Worm (Caenorhabditis elegans) whole organism, L1 larva: Measurements from ENCODE around the gene zip-12.
A peak's percentile ranks its signal among the peaks of the same experiment; 100 is the strongest.

Experiments
- F16B12.6 ChIP-seq: fragments of 150-350 bp; optimal IDR thresholded peaks from 2 replicates; lab custom pipeline; 2014; ENCODE audit warnings: missing biosample characterization, missing genetic modification characterization
- aly-2 ChIP-seq: fragments of 150-350 bp; optimal IDR thresholded peaks from 2 replicates; lab custom pipeline; 2014; ENCODE audit warnings: missing biosample characterization, missing genetic modification characterization
- ceh-63 ChIP-seq: fragments of 200-800 bp; sonication (Bioruptor generic); optimal IDR thresholded peaks from 2 replicates; lab custom pipeline; 2018; ENCODE audit warnings: mild to moderate bottlenecking, missing genetic modification characterization, missing compliant biosample characterization
- ceh-8 ChIP-seq: fragments of 200-800 bp; sonication (Bioruptor generic); optimal IDR thresholded peaks from 2 replicates; lab custom pipeline; 2018; ENCODE audit warnings: mild to moderate bottlenecking, missing genetic modification characterization, moderate library complexity, missing compliant biosample characterization
- ceh-82 ChIP-seq, 3 experiments: fragments of 150-350 bp in 1 of 3; sonication (generic microtip) in 2 of 3; optimal IDR thresholded peaks; 2 replicates each; lab custom pipeline; 2014 to 2017; ENCODE audit warnings: missing biosample characterization in 3 of 3, missing genetic modification characterization in 3 of 3
- ceh-88 ChIP-seq: fragments of 200-800 bp; sonication (Bioruptor generic); IDR thresholded peaks from 2 replicates; pipeline ENCODE4 v1.3.6; 2022; ENCODE audit warnings: missing genetic modification characterization, missing compliant biosample characterization
- ceh-90 ChIP-seq: sonication (generic microtip); optimal IDR thresholded peaks from 2 replicates; lab custom pipeline; 2016; ENCODE audit warnings: missing genetic modification characterization, missing compliant biosample characterization
- ces-1 ChIP-seq: fragments of 150-350 bp; optimal IDR thresholded peaks from 2 replicates; lab custom pipeline; 2014; ENCODE audit warnings: missing biosample characterization, missing genetic modification reagents, missing genetic modification characterization
- egl-27 ChIP-seq, 2 experiments: fragments of 150-350 bp in 1 of 2; sonication (generic microtip); optimal IDR thresholded peaks; 3 replicates each; lab custom pipeline; 2017 to 2018; ENCODE audit warnings: missing biosample characterization in 2 of 2, missing genetic modification characterization in 2 of 2, missing genetic modification reagents in 2 of 2
- elt-2 ChIP-seq: sonication (generic microtip); optimal IDR thresholded peaks from 2 replicates; lab custom pipeline; 2016; ENCODE audit warnings: missing genetic modification characterization, mild to moderate bottlenecking, inconsistent platforms, missing compliant biosample characterization, missing genetic modification reagents
- elt-3 ChIP-seq, 6 experiments: fragments of 150-350 bp in 1 of 6; sonication (generic microtip); optimal IDR thresholded peaks; 2 replicates each; lab custom pipeline; 2017 to 2018; ENCODE audit warnings: missing biosample characterization in 6 of 6, missing genetic modification characterization in 6 of 6, inconsistent platforms in 1 of 6
- ets-5 ChIP-seq: fragments of 200-800 bp; sonication (Bioruptor generic); IDR thresholded peaks from 2 replicates; pipeline ENCODE4 v1.3.6; 2022; ENCODE audit warnings: missing genetic modification characterization, missing compliant biosample characterization
- fkh-4 ChIP-seq: sonication (generic microtip); optimal IDR thresholded peaks from 2 replicates; lab custom pipeline; 2016; ENCODE audit warnings: missing compliant biosample characterization, missing genetic modification characterization, borderline replicate concordance
- fkh-8 ChIP-seq: sonication (generic microtip); optimal IDR thresholded peaks from 2 replicates; lab custom pipeline; 2016; ENCODE audit warnings: mild to moderate bottlenecking, missing genetic modification characterization, missing compliant biosample characterization
- hlh-17 ChIP-seq: fragments of 200-800 bp; sonication (Bioruptor generic); optimal IDR thresholded peaks from 2 replicates; lab custom pipeline; 2018; ENCODE audit warnings: missing genetic modification characterization, mild to moderate bottlenecking, missing compliant biosample characterization, moderate library complexity, borderline replicate concordance
- jun-1 ChIP-seq: fragments of 150-350 bp; optimal IDR thresholded peaks from 2 replicates; lab custom pipeline; 2014; ENCODE audit warnings: missing biosample characterization, missing genetic modification reagents, missing genetic modification characterization
- lin-13 ChIP-seq: fragments of 150-350 bp; optimal IDR thresholded peaks from 2 replicates; lab custom pipeline; 2014; ENCODE audit warnings: missing biosample characterization, missing genetic modification reagents, missing genetic modification characterization
- lin-15B ChIP-seq: fragments of 150-350 bp; sonication (generic microtip); optimal IDR thresholded peaks from 3 replicates; lab custom pipeline; 2014; ENCODE audit warnings: missing biosample characterization, missing genetic modification characterization
- lin-35 ChIP-seq, 2 experiments: fragments of 150-350 bp; optimal IDR thresholded peaks; 2 replicates each; lab custom pipeline; 2014; ENCODE audit warnings: missing biosample characterization in 2 of 2, missing genetic modification characterization in 2 of 2, missing genetic modification reagents in 2 of 2
- lin-39 ChIP-seq: fragments of 150-350 bp; optimal IDR thresholded peaks from 2 replicates; lab custom pipeline; 2014; ENCODE audit warnings: missing biosample characterization, missing genetic modification reagents, missing genetic modification characterization
- lir-3 ChIP-seq: sonication (generic microtip); optimal IDR thresholded peaks from 2 replicates; lab custom pipeline; 2016; ENCODE audit warnings: mild to moderate bottlenecking, missing genetic modification characterization, moderate library complexity, missing compliant biosample characterization; ENCODE audit not compliant: poor library complexity
- lsy-2 ChIP-seq, 2 experiments: fragments of 150-350 bp; optimal IDR thresholded peaks; 2 replicates each; lab custom pipeline; 2014; ENCODE audit warnings: missing biosample characterization in 2 of 2, missing genetic modification characterization in 2 of 2
- mef-2 ChIP-seq: fragments of 150-350 bp; optimal IDR thresholded peaks from 2 replicates; lab custom pipeline; 2014; ENCODE audit warnings: missing biosample characterization, missing genetic modification characterization
- nhr-11 ChIP-seq: fragments of 150-350 bp; optimal IDR thresholded peaks from 2 replicates; lab custom pipeline; 2014; ENCODE audit warnings: missing biosample characterization, missing genetic modification characterization
- nhr-12 ChIP-seq: sonication (generic microtip); optimal IDR thresholded peaks from 2 replicates; lab custom pipeline; 2017; ENCODE audit warnings: missing biosample characterization, missing genetic modification characterization
- nhr-19 ChIP-seq: fragments of 200-800 bp; sonication (Bioruptor generic); conservative IDR thresholded peaks from 2 replicates; pipeline ENCODE4 v1.3.6; 2022; ENCODE audit warnings: missing genetic modification characterization, missing compliant biosample characterization
- nhr-237 ChIP-seq: fragments of 150-350 bp; optimal IDR thresholded peaks from 2 replicates; lab custom pipeline; 2014; ENCODE audit warnings: missing biosample characterization, missing genetic modification characterization
- nhr-28 ChIP-seq: fragments of 150-350 bp; optimal IDR thresholded peaks from 2 replicates; lab custom pipeline; 2014; ENCODE audit warnings: missing biosample characterization, missing genetic modification characterization
- nhr-71 ChIP-seq: sonication (generic microtip); optimal IDR thresholded peaks from 2 replicates; lab custom pipeline; 2016; ENCODE audit warnings: mild to moderate bottlenecking, missing genetic modification characterization, moderate library complexity, missing compliant biosample characterization
- nhr-76 ChIP-seq: sonication (generic microtip); optimal IDR thresholded peaks from 2 replicates; lab custom pipeline; 2017; ENCODE audit warnings: missing biosample characterization, missing genetic modification characterization
- nhr-77 ChIP-seq: fragments of 150-350 bp; optimal IDR thresholded peaks from 2 replicates; lab custom pipeline; 2014; ENCODE audit warnings: missing biosample characterization, missing genetic modification characterization
- nhr-90 ChIP-seq: sonication (generic microtip); optimal IDR thresholded peaks from 2 replicates; lab custom pipeline; 2016; ENCODE audit warnings: mild to moderate bottlenecking, missing genetic modification characterization, missing compliant biosample characterization; ENCODE audit not compliant: poor library complexity
- pag-3 ChIP-seq: sonication (generic microtip); optimal IDR thresholded peaks from 2 replicates; lab custom pipeline; 2017; ENCODE audit warnings: missing genetic modification characterization, mild to moderate bottlenecking, missing compliant biosample characterization, antibody characterized with exemption, borderline replicate concordance; ENCODE audit not compliant: insufficient read depth
- pax-3 ChIP-seq: fragments of 200-800 bp; sonication (Bioruptor generic); optimal IDR thresholded peaks from 2 replicates; lab custom pipeline; 2018; ENCODE audit warnings: mild to moderate bottlenecking, missing genetic modification characterization, moderate library complexity, missing compliant biosample characterization
- pqm-1 ChIP-seq: sonication (generic microtip); optimal IDR thresholded peaks from 3 replicates; lab custom pipeline; 2017; ENCODE audit warnings: missing biosample characterization, missing genetic modification characterization
- rnt-1 ChIP-seq: sonication (generic microtip); optimal IDR thresholded peaks from 2 replicates; lab custom pipeline; 2016; ENCODE audit warnings: mild to moderate bottlenecking, missing genetic modification characterization, moderate library complexity, missing compliant biosample characterization
- skn-1 ChIP-seq: fragments of 150-350 bp; optimal IDR thresholded peaks from 2 replicates; lab custom pipeline; 2014; ENCODE audit warnings: missing biosample characterization, missing genetic modification characterization
- sptf-1 ChIP-seq: fragments of 150-350 bp; optimal IDR thresholded peaks from 2 replicates; lab custom pipeline; 2014; ENCODE audit warnings: missing biosample characterization, missing genetic modification characterization
- sup-37 ChIP-seq: fragments of 200-800 bp; sonication (Bioruptor generic); optimal IDR thresholded peaks from 2 replicates; lab custom pipeline; 2018; ENCODE audit warnings: mild to moderate bottlenecking, missing genetic modification characterization, missing compliant biosample characterization
- swsn-7 ChIP-seq: sonication (generic microtip); optimal IDR thresholded peaks from 2 replicates; lab custom pipeline; 2016; ENCODE audit warnings: missing genetic modification characterization, missing compliant biosample characterization
- tbx-2 ChIP-seq: sonication (generic microtip); optimal IDR thresholded peaks from 2 replicates; lab custom pipeline; 2016; ENCODE audit warnings: missing genetic modification characterization, missing compliant biosample characterization
- unc-130 ChIP-seq: fragments of 150-350 bp; optimal IDR thresholded peaks from 2 replicates; lab custom pipeline; 2017; ENCODE audit warnings: missing biosample characterization, missing genetic modification characterization, inconsistent platforms
- unc-30 ChIP-seq: sonication (generic microtip); optimal IDR thresholded peaks from 2 replicates; lab custom pipeline; 2017; ENCODE audit warnings: missing biosample characterization, missing genetic modification characterization
- unc-98 ChIP-seq: fragments of 200-800 bp; sonication (Bioruptor generic); IDR thresholded peaks from 2 replicates; pipeline ENCODE4 v1.3.6; 2022; ENCODE audit warnings: missing genetic modification characterization, missing compliant biosample characterization
- vab-15 ChIP-seq: sonication (generic microtip); optimal IDR thresholded peaks from 2 replicates; lab custom pipeline; 2017; ENCODE audit warnings: missing genotype, mild to moderate bottlenecking, missing genetic modification characterization, missing compliant biosample characterization
- xbp-1 ChIP-seq: sonication (generic microtip); optimal IDR thresholded peaks from 2 replicates; lab custom pipeline; 2016; ENCODE audit warnings: missing genetic modification characterization, missing compliant biosample characterization
- zip-4 ChIP-seq: fragments of 200-800 bp; sonication (Bioruptor generic); optimal IDR thresholded peaks from 2 replicates; lab custom pipeline; 2018; ENCODE audit warnings: mild to moderate bottlenecking, missing genetic modification characterization, moderate library complexity, missing compliant biosample characterization
- ztf-11 ChIP-seq, 2 experiments: sonication (generic microtip); optimal IDR thresholded peaks; 2 replicates each; lab custom pipeline; 2016 to 2017; ENCODE audit warnings: missing genetic modification characterization in 2 of 2, missing biosample characterization in 1 of 2, missing compliant biosample characterization in 1 of 2
- ztf-4 ChIP-seq: fragments of 150-350 bp; optimal IDR thresholded peaks from 2 replicates; lab custom pipeline; 2014; ENCODE audit warnings: missing biosample characterization, missing genetic modification characterization

Gene zip-12

DNA sequence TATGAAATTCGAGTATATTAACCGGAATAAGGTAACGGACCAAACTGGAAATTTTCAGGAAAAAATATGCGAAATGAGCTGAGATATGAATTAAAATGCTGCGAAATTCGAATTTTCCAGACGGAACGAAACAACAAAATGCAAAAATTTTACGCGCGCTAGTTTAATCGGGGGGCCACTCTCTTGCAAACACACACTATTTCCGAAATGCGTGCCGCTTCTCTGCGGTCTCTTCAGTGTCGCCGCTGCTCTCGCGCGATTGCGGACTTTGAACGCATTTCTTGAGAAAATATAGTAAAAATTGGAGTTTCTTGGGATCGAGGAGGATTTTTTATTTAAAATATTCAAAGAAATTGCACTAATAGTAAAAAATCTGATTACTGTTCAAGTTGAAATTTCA, 41.8 kb downstream of the zip-12 start (continued):
- TF ChIP-seq ceh-8 (GFP tag; lab: Kevin White, UChicago), result no peak
- TF ChIP-seq nhr-77 (tag; lab: Kevin White, UChicago), result no peak
- TF ChIP-seq ets-5 (GFP tag; lab: Robert Waterston, UW), result no peak
- peak; percentile 23 for TF ChIP-seq ztf-4
- TF ChIP-seq fkh-4 (tag; lab: Kevin White, UChicago), result no peak
- TF ChIP-seq lir-3, result no peak
- no peak for TF ChIP-seq vab-15 (tag; lab: Kevin White, UChicago)
- TF ChIP-seq fkh-8 (tag; lab: Kevin White, UChicago), result peak; percentile 92
- no peak for TF ChIP-seq ces-1 (GFP tag; lab: Kevin White, UChicago)
- TF ChIP-seq rnt-1 (tag; lab: Kevin White, UChicago), result peak; percentile 68
- no peak for TF ChIP-seq unc-98 (GFP tag; lab: Robert Waterston, UW)
- TF ChIP-seq elt-2, result no peak
- peak; percentile 60 to 65 for TF ChIP-seq lin-35 (GFP tag; optimal IDR thresholded peaks at IDR 0.05; lab: Kevin White, UChicago)
- TF ChIP-seq sptf-1 (tag; lab: Kevin White, UChicago), result no peak
- no peak for TF ChIP-seq ceh-90 (tag; lab: Kevin White, UChicago)
- no peak for TF ChIP-seq pqm-1 (tag; lab: Kevin White, UChicago)
- no peak for TF ChIP-seq nhr-90 (tag; lab: Kevin White, UChicago)
- TF ChIP-seq aly-2 (tag; lab: Kevin White, UChicago), result no peak
- TF ChIP-seq mef-2 (tag; lab: Kevin White, UChicago), result no peak
- TF ChIP-seq hlh-17 (GFP tag; lab: Kevin White, UChicago), result no peak
- TF ChIP-seq lin-15B (tag; lab: Kevin White, UChicago), result no peak
- TF ChIP-seq ceh-82 (tag; optimal IDR thresholded peaks at IDR 0.05; lab: Kevin White, UChicago), result peak; percentile 44 to 61 (median 61)
- no peak for TF ChIP-seq unc-30
- no peak for TF ChIP-seq pag-3 (tag; lab: Kevin White, UChicago)
- TF ChIP-seq ceh-63 (GFP tag; lab: Kevin White, UChicago), result no peak
- TF ChIP-seq jun-1 (tag; lab: Kevin White, UChicago), result no peak
- TF ChIP-seq lsy-2 (tag; optimal IDR thresholded peaks at IDR 0.05; lab: Kevin White, UChicago), result peak; percentile 43 to 49
- no peak for TF ChIP-seq egl-27 (tag; optimal IDR thresholded peaks at IDR 0.05; lab: Kevin White, UChicago)
- no peak for TF ChIP-seq zip-4 (GFP tag; lab: Kevin White, UChicago)
- TF ChIP-seq lin-39 (tag; lab: Kevin White, UChicago), result no peak
- no peak for TF ChIP-seq nhr-76 (tag; lab: Kevin White, UChicago)
- TF ChIP-seq tbx-2 (tag; lab: Kevin White, UChicago), result peak; percentile 6
- TF ChIP-seq pax-3 (tag; lab: Kevin White, UChicago), result no peak
- peak; percentile 17; the same call in 1 of the 2 replicates for TF ChIP-seq nhr-19 (GFP tag; lab: Robert Waterston, UW)
- TF ChIP-seq ceh-88 (GFP tag; lab: Robert Waterston, UW), result no peak; the same call in 1 of the 2 replicates
- TF ChIP-seq, all 84 proteins: peak for 23

DNA sequence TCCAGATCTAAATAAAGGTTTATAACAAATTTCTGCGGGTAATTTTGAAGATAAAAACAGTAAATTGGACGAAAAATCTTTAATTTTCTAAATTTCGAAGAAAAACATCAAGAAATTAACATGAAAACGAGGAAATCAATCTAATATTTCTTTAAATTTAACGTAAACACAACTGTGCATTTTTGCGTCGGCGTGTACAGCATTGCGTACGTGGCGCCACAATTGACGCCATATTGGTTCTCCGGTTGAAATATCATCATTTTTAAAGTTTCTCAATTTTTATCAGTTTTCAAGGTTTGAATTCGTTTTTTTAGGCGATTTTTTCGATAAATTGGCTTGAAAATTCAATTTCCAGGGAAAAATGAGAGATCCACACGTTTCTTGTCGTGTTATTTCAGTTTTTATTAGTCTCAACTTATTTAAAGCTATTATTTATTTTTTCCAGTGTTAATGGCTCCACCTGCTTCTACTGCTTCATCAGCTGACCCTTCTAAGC, 42.3 kb downstream of the zip-12 start, which contains the start of gene rpt-6:
Gene rpt-6 (plus strand): TSS at position 446 of the 496 bp plus-strand sequence.
- TF ChIP-seq swsn-7, result peak; percentile 65
- TF ChIP-seq ztf-11 (tag; optimal IDR thresholded peaks at IDR 0.05; lab: Kevin White, UChicago), result peak in 1 of 2 experiments; percentile 23
- no peak for TF ChIP-seq nhr-11
- peak in 1 of 6 experiments; percentile 41 for TF ChIP-seq elt-3 (tag; optimal IDR thresholded peaks at IDR 0.05; lab: Kevin White, UChicago)
- peak; percentile 98 for TF ChIP-seq F16B12.6 (tag; lab: Kevin White, UChicago)
- TF ChIP-seq nhr-76 (tag; lab: Kevin White, UChicago), result no peak
- TF ChIP-seq elt-2, result no peak
- no peak for TF ChIP-seq unc-98 (GFP tag; lab: Robert Waterston, UW)
- peak; percentile 51 for TF ChIP-seq nhr-71 (tag; lab: Kevin White, UChicago)
- TF ChIP-seq nhr-28, result no peak
- TF ChIP-seq nhr-77 (tag; lab: Kevin White, UChicago), result no peak
- peak; percentile 96 for TF ChIP-seq skn-1 (tag; lab: Kevin White, UChicago)
- TF ChIP-seq lin-35 (GFP tag; optimal IDR thresholded peaks at IDR 0.05; lab: Kevin White, UChicago), result peak; percentile 71 to 76
- TF ChIP-seq nhr-90 (tag; lab: Kevin White, UChicago), result peak; percentile 47
- TF ChIP-seq lin-15B (tag; lab: Kevin White, UChicago), result peak; percentile 18
- TF ChIP-seq sup-37 (GFP tag; lab: Kevin White, UChicago), result no peak
- peak; percentile 60 for TF ChIP-seq tbx-2 (tag; lab: Kevin White, UChicago)
- TF ChIP-seq lin-13, result peak; percentile 30
- TF ChIP-seq nhr-237, result no peak
- TF ChIP-seq egl-27 (tag; optimal IDR thresholded peaks at IDR 0.05; lab: Kevin White, UChicago), result no peak
- TF ChIP-seq xbp-1 (tag; lab: Kevin White, UChicago), result peak; percentile 60
- TF ChIP-seq sptf-1 (tag; lab: Kevin White, UChicago), result no peak
- TF ChIP-seq nhr-12, result no peak
- no peak for TF ChIP-seq lin-39 (tag; lab: Kevin White, UChicago)
- TF ChIP-seq unc-130 (tag; lab: Kevin White, UChicago), result peak; percentile 89
